Fruit fly (Drosophila melanogaster) whole organism, prepupa: ENCODE data around the gene g.
A peak's percentile ranks its signal among the peaks of the same experiment; 100 is the strongest.

ENCODE experiments used
- Blimp-1 ChIP-seq: fragments of 200-800 bp; sonication (Bioruptor generic); optimal IDR thresholded peaks from 3 replicates; lab custom pipeline; 2017; ENCODE audit warnings: missing biosample characterization, missing genetic modification characterization, mild to moderate bottlenecking, moderate library complexity, missing genetic modification reagents
- CG10631 ChIP-seq: fragments of 200-800 bp; sonication (Bioruptor generic); optimal IDR thresholded peaks from 2 replicates; lab custom pipeline; 2016; ENCODE audit warnings: missing biosample characterization, missing genetic modification characterization
- CG11294 ChIP-seq: fragments of 200-800 bp; sonication (Bioruptor generic); IDR thresholded peaks from 2 replicates; pipeline ENCODE4 v1.3.6; 2022; ENCODE audit warnings: missing biosample characterization, missing genetic modification characterization
- CG11762 ChIP-seq: fragments of 200-800 bp; sonication (Bioruptor generic); optimal IDR thresholded peaks from 3 replicates; lab custom pipeline; 2016; ENCODE audit warnings: missing biosample characterization, missing genetic modification characterization; ENCODE audit not compliant: insufficient read depth
- CG11902 ChIP-seq: fragments of 200-800 bp; sonication (Bioruptor generic); optimal IDR thresholded peaks from 3 replicates; lab custom pipeline; 2016; ENCODE audit warnings: missing biosample characterization, missing genetic modification characterization
- CG1621 ChIP-seq: fragments of 200-800 bp; sonication (Bioruptor generic); optimal IDR thresholded peaks from 3 replicates; lab custom pipeline; 2018; ENCODE audit warnings: missing biosample characterization, mild to moderate bottlenecking, missing genetic modification characterization
- CG16779 ChIP-seq: fragments of 200-800 bp; sonication (Bioruptor generic); optimal IDR thresholded peaks from 3 replicates; lab custom pipeline; 2017; ENCODE audit warnings: missing biosample characterization, mild to moderate bottlenecking, missing genetic modification characterization
- CG31627 ChIP-seq: fragments of 200-800 bp; sonication (Bioruptor generic); optimal IDR thresholded peaks from 3 replicates; lab custom pipeline; 2016; ENCODE audit warnings: missing biosample characterization, missing genetic modification characterization
- CG32006 ChIP-seq: fragments of 200-800 bp; sonication (Bioruptor generic); optimal IDR thresholded peaks from 3 replicates; lab custom pipeline; 2017; ENCODE audit warnings: missing biosample characterization, mild to moderate bottlenecking, missing genetic modification characterization
- CG34406 ChIP-seq: fragments of 200-800 bp; sonication (Bioruptor generic); optimal IDR thresholded peaks from 3 replicates; lab custom pipeline; 2016; ENCODE audit warnings: missing biosample characterization, missing genetic modification characterization
- CG4318 ChIP-seq: fragments of 200-800 bp; sonication (Bioruptor generic); optimal IDR thresholded peaks from 3 replicates; lab custom pipeline; 2017; ENCODE audit warnings: missing biosample characterization, mild to moderate bottlenecking, missing genetic modification characterization
- CG6276 ChIP-seq: fragments of 200-800 bp; sonication (Bioruptor generic); optimal IDR thresholded peaks from 2 replicates; lab custom pipeline; 2017; ENCODE audit warnings: missing biosample characterization, mild to moderate bottlenecking, missing genetic modification characterization
- CG6792 ChIP-seq: fragments of 200-800 bp; sonication (Bioruptor generic); optimal IDR thresholded peaks from 3 replicates; lab custom pipeline; 2016; ENCODE audit warnings: missing biosample characterization, missing genetic modification characterization
- CG6808 ChIP-seq: fragments of 200-800 bp; sonication (Bioruptor generic); optimal IDR thresholded peaks from 3 replicates; lab custom pipeline; 2017; ENCODE audit warnings: missing biosample characterization, missing genetic modification characterization, mild to moderate bottlenecking, moderate library complexity, missing genetic modification reagents
- CG6854 ChIP-seq: fragments of 200-800 bp; sonication (Bioruptor generic); optimal IDR thresholded peaks from 2 replicates; lab custom pipeline; 2017; ENCODE audit warnings: missing biosample characterization, mild to moderate bottlenecking, missing genetic modification characterization
- CG7368 ChIP-seq: fragments of 200-800 bp; sonication (Bioruptor generic); optimal IDR thresholded peaks from 3 replicates; lab custom pipeline; 2016; ENCODE audit warnings: missing biosample characterization, missing genetic modification characterization
- CG8119 ChIP-seq: fragments of 200-800 bp; sonication (Bioruptor generic); IDR thresholded peaks from 3 replicates; pipeline ENCODE4 v1.3.6; 2022; ENCODE audit warnings: missing biosample characterization, missing genetic modification characterization
- CG8319 ChIP-seq: fragments of 200-800 bp; sonication (Bioruptor generic); optimal IDR thresholded peaks from 3 replicates; lab custom pipeline; 2016; ENCODE audit warnings: missing biosample characterization, missing genetic modification characterization
- CG9139 ChIP-seq: fragments of 200-800 bp; sonication (Bioruptor generic); optimal IDR thresholded peaks from 3 replicates; lab custom pipeline; 2017; ENCODE audit warnings: missing biosample characterization, mild to moderate bottlenecking, missing genetic modification characterization
- Eip75B ChIP-seq: fragments of 200-800 bp; sonication (Bioruptor generic); optimal IDR thresholded peaks from 3 replicates; lab custom pipeline; 2016; ENCODE audit warnings: missing biosample characterization, missing genetic modification characterization
- Eip78C ChIP-seq: fragments of 200-800 bp; sonication (Bioruptor generic); peaks from one replicate; lab custom pipeline; 2016; ENCODE audit warnings: missing biosample characterization, missing genetic modification characterization
- Eip93F ChIP-seq: fragments of 200-800 bp; sonication (Bioruptor generic); optimal IDR thresholded peaks from 2 replicates; lab custom pipeline; 2016; ENCODE audit warnings: missing biosample characterization, mild to moderate bottlenecking, missing genetic modification characterization
- Ets21C ChIP-seq: fragments of 200-800 bp; sonication (Bioruptor generic); optimal IDR thresholded peaks from 3 replicates; lab custom pipeline; 2016; ENCODE audit warnings: missing biosample characterization, missing genetic modification characterization
- Ets96B ChIP-seq: fragments of 200-800 bp; optimal IDR thresholded peaks from 2 replicates; lab custom pipeline; 2019; ENCODE audit warnings: missing biosample characterization, mild to moderate bottlenecking, missing genetic modification characterization, moderate library complexity
- Gug ChIP-seq: fragments of 200-800 bp; sonication (Bioruptor generic); IDR thresholded peaks from 2 replicates; pipeline ENCODE4 v1.3.6; 2022; ENCODE audit warnings: missing biosample characterization, missing genetic modification characterization
- Hr38 ChIP-seq: sonication (Bioruptor generic); optimal IDR thresholded peaks from 2 replicates; lab custom pipeline; 2016; ENCODE audit warnings: missing biosample characterization, missing genetic modification characterization
- Hr39 ChIP-seq: fragments of 200-800 bp; sonication (Bioruptor generic); optimal IDR thresholded peaks from 2 replicates; lab custom pipeline; 2016; ENCODE audit warnings: missing biosample characterization, missing genetic modification characterization
- Hr4 ChIP-seq: fragments of 200-800 bp; sonication (Bioruptor generic); optimal IDR thresholded peaks from 3 replicates; lab custom pipeline; 2016; ENCODE audit warnings: missing biosample characterization, missing genetic modification characterization
- Met ChIP-seq: fragments of 200-800 bp; sonication (Bioruptor generic); optimal IDR thresholded peaks from 3 replicates; lab custom pipeline; 2016; ENCODE audit warnings: missing biosample characterization, missing genetic modification characterization
- OdsH ChIP-seq: fragments of 200-800 bp; sonication (Bioruptor generic); optimal IDR thresholded peaks from 3 replicates; lab custom pipeline; 2016; ENCODE audit warnings: missing biosample characterization, missing genetic modification characterization
- Smox ChIP-seq: fragments of 200-800 bp; sonication (Bioruptor generic); optimal IDR thresholded peaks from 3 replicates; lab custom pipeline; 2016; ENCODE audit warnings: missing biosample characterization, missing genetic modification characterization
- Sox102F ChIP-seq: fragments of 200-800 bp; sonication (Bioruptor generic); optimal IDR thresholded peaks from 2 replicates; lab custom pipeline; 2016; ENCODE audit warnings: missing biosample characterization, mild to moderate bottlenecking, missing genetic modification characterization
- Sox14 ChIP-seq: fragments of 200-800 bp; sonication (Bioruptor generic); optimal IDR thresholded peaks from 3 replicates; lab custom pipeline; 2016; ENCODE audit warnings: missing biosample characterization, missing genetic modification characterization
- Sox15 ChIP-seq: fragments of 200-800 bp; sonication (Bioruptor generic); optimal IDR thresholded peaks from 3 replicates; lab custom pipeline; 2016; ENCODE audit warnings: missing biosample characterization, missing genetic modification characterization
- achi ChIP-seq: fragments of 200-800 bp; sonication (Bioruptor generic); optimal IDR thresholded peaks from 3 replicates; lab custom pipeline; 2016; ENCODE audit warnings: missing biosample characterization, missing genetic modification characterization
- acj6 ChIP-seq: fragments of 200-800 bp; sonication (Bioruptor generic); optimal IDR thresholded peaks from 3 replicates; lab custom pipeline; 2016; ENCODE audit warnings: missing biosample characterization, missing genetic modification characterization
- cyc ChIP-seq: fragments of 200-800 bp; sonication (Bioruptor generic); optimal IDR thresholded peaks from 3 replicates; lab custom pipeline; 2016; ENCODE audit warnings: missing biosample characterization, missing genetic modification characterization
- dac ChIP-seq: fragments of 200-800 bp; sonication (Bioruptor generic); optimal IDR thresholded peaks from 2 replicates; lab custom pipeline; 2017; ENCODE audit warnings: missing biosample characterization, mild to moderate bottlenecking, missing genetic modification characterization
- eg ChIP-seq: fragments of 200-800 bp; sonication (Bioruptor generic); IDR thresholded peaks from 3 replicates; pipeline ENCODE4 v1.3.6; 2022; ENCODE audit warnings: missing biosample characterization, missing genetic modification characterization
- esn ChIP-seq: fragments of 200-800 bp; sonication (Bioruptor generic); optimal IDR thresholded peaks from 2 replicates; lab custom pipeline; 2016; ENCODE audit warnings: missing biosample characterization, mild to moderate bottlenecking, missing genetic modification characterization, moderate library complexity
- fd59A ChIP-seq: fragments of 200-800 bp; sonication (Bioruptor generic); optimal IDR thresholded peaks from 2 replicates; lab custom pipeline; 2017; ENCODE audit warnings: missing biosample characterization, mild to moderate bottlenecking, missing genetic modification characterization, missing genetic modification reagents
- lz ChIP-seq: fragments of 200-800 bp; sonication (Bioruptor generic); optimal IDR thresholded peaks from 3 replicates; lab custom pipeline; 2016; ENCODE audit warnings: missing biosample characterization, missing genetic modification characterization
- net ChIP-seq: fragments of 200-800 bp; sonication (Bioruptor generic); optimal IDR thresholded peaks from 3 replicates; lab custom pipeline; 2016; ENCODE audit warnings: missing biosample characterization, missing genetic modification characterization
- pdm3 ChIP-seq: fragments of 200-800 bp; sonication (Bioruptor generic); optimal IDR thresholded peaks from 3 replicates; lab custom pipeline; 2016; ENCODE audit warnings: missing biosample characterization, missing genetic modification characterization
- spab ChIP-seq: fragments of 200-800 bp; sonication (Bioruptor generic); optimal IDR thresholded peaks from 2 replicates; lab custom pipeline; 2017; ENCODE audit warnings: missing biosample characterization, mild to moderate bottlenecking, missing genetic modification characterization, missing genetic modification reagents
- ss ChIP-seq, 2 experiments: fragments of 200-800 bp; sonication (Bioruptor generic); optimal IDR thresholded peaks; 2 replicates in 1 of 2; 3 replicates in 1 of 2; lab custom pipeline; 2017 to 2018; ENCODE audit warnings: mild to moderate bottlenecking in 2 of 2, missing biosample characterization in 2 of 2, missing genetic modification characterization in 2 of 2, moderate library complexity in 1 of 2
- svp ChIP-seq: fragments of 200-800 bp; sonication (Bioruptor generic); peaks from one replicate; lab custom pipeline; 2016; ENCODE audit warnings: missing biosample characterization, missing genetic modification characterization
- topi ChIP-seq: fragments of 200-800 bp; sonication (Bioruptor generic); optimal IDR thresholded peaks from 3 replicates; lab custom pipeline; 2016; ENCODE audit warnings: missing biosample characterization, missing genetic modification characterization

The g gene

dm6 chrX:13755152-13755557 is 19.1 kb upstream of the g start, which contains the start of gene Pdcd4 (continued):
- peak; percentile 69 for TF ChIP-seq CG9139 (GFP tag; lab: Kevin White, UChicago)
- peak; percentile 12 for TF ChIP-seq cyc (GFP tag; lab: Kevin White, UChicago)
- TF ChIP-seq Sox102F (GFP tag; lab: Kevin White, UChicago): peak; percentile 29
- TF ChIP-seq CG16779 (tag; lab: Kevin White, UChicago): peak; percentile 61
- TF ChIP-seq lz (GFP tag; lab: Kevin White, UChicago): peak; percentile 22
- peak; percentile 31 for TF ChIP-seq CG7368 (GFP tag; lab: Kevin White, UChicago)
- TF ChIP-seq spab (GFP tag; lab: Kevin White, UChicago): peak; percentile 7
- TF ChIP-seq acj6 (GFP tag; lab: Kevin White, UChicago): no peak
- TF ChIP-seq ss (GFP tag; optimal IDR thresholded peaks at IDR 0.05; lab: Kevin White, UChicago): peak; percentile 85
- TF ChIP-seq Eip93F (GFP tag; lab: Kevin White, UChicago): no peak
- TF ChIP-seq CG11902: no peak
- peak; percentile 18 for TF ChIP-seq net
- TF ChIP-seq Blimp-1: peak; percentile 66
- no peak for TF ChIP-seq Hr4
- TF ChIP-seq Met (GFP tag; lab: Kevin White, UChicago): no peak
- TF ChIP-seq CG34406 (GFP tag; lab: Kevin White, UChicago): peak; percentile 7
- TF ChIP-seq achi (GFP tag; lab: Kevin White, UChicago): no peak
- no peak for TF ChIP-seq Hr39 (GFP tag; lab: Kevin White, UChicago)
- TF ChIP-seq dac (GFP tag; lab: Kevin White, UChicago): no peak
- TF ChIP-seq CG31627: no peak
- peak; percentile 36 for TF ChIP-seq Eip78C (GFP tag; lab: Kevin White, UChicago)
- TF ChIP-seq CG6276 (GFP tag; lab: Kevin White, UChicago): peak; percentile 16

dm6 chrX:13754476-13754875 is 18.4 kb upstream of the g start:
- TF ChIP-seq Sox102F (GFP tag; lab: Kevin White, UChicago) (peak; percentile 38), CG1621 (peak; percentile 38), CG4318 (GFP tag; lab: Kevin White, UChicago) (peak; percentile 26), CG6276 (GFP tag; lab: Kevin White, UChicago) (peak; percentile 76), pdm3 (peak; percentile 32), eg (GFP tag; lab: Robert Waterston, UW) (peak; percentile 80), CG32006 (GFP tag; lab: Kevin White, UChicago) (peak; percentile 53), cyc (GFP tag; lab: Kevin White, UChicago) (peak; percentile 20), Sox14 (GFP tag; lab: Kevin White, UChicago) (peak; percentile 34), fd59A (GFP tag; lab: Kevin White, UChicago) (no peak), CG34406 (GFP tag; lab: Kevin White, UChicago) (peak; percentile 50), CG11294 (GFP tag; lab: Robert Waterston, UW) (no peak; the same call in 1 of the 2 replicates), CG8319 (no peak), Ets21C (peak; percentile 13), svp (GFP tag; lab: Kevin White, UChicago) (peak; percentile 77), ss (GFP tag; optimal IDR thresholded peaks at IDR 0.05; lab: Kevin White, UChicago) (peak in 1 of 2 experiments; percentile 25), Sox15 (GFP tag; lab: Kevin White, UChicago) (peak; percentile 8), Met (GFP tag; lab: Kevin White, UChicago) (peak; percentile 62), CG6792 (GFP tag; lab: Kevin White, UChicago) (peak; percentile 36), Eip78C (GFP tag; lab: Kevin White, UChicago) (peak; percentile 78), CG31627 (peak; percentile 38), CG8119 (GFP tag; lab: Robert Waterston, UW) (peak; percentile 73), CG10631 (GFP tag; lab: Kevin White, UChicago) (peak; percentile 1), CG11762 (peak; percentile 3), Blimp-1 (no peak), CG6854 (GFP tag; lab: Kevin White, UChicago) (no peak), Hr38 (GFP tag; lab: Kevin White, UChicago) (no peak), achi (GFP tag; lab: Kevin White, UChicago) (peak; percentile 47), spab (GFP tag; lab: Kevin White, UChicago) (peak; percentile 7), OdsH (GFP tag; lab: Kevin White, UChicago) (peak; percentile 22), Eip75B (GFP tag; lab: Kevin White, UChicago) (no peak), dac (GFP tag; lab: Kevin White, UChicago) (no peak), CG6808 (GFP tag; lab: Kevin White, UChicago) (peak; percentile 59), Gug (GFP tag; lab: Robert Waterston, UW) (peak; percentile 42), Hr39 (GFP tag; lab: Kevin White, UChicago) (peak; percentile 35), Smox (GFP tag; lab: Kevin White, UChicago) (peak; percentile 62), CG16779 (tag; lab: Kevin White, UChicago) (peak; percentile 13), topi (GFP tag; lab: Kevin White, UChicago) (peak; percentile 62), Hr4 (peak; percentile 26), Eip93F (GFP tag; lab: Kevin White, UChicago) (no peak), esn (GFP tag; lab: Kevin White, UChicago) (peak; percentile 48), Ets96B (tag; lab: Kevin White, UChicago) (peak; percentile 34)
